Worm (Caenorhabditis elegans) whole organism, midembryonic: ENCODE results near the gene Y49A3A.3.

Experiments
- cog-1 ChIP-seq: sonication (generic microtip); optimal IDR thresholded peaks from 2 replicates; lab custom pipeline; 2016; ENCODE audit warnings: missing genetic modification characterization, missing compliant biosample characterization
- flt-1 ChIP-seq: fragments of 200-800 bp; sonication (Bioruptor generic); IDR thresholded peaks from 2 replicates; pipeline ENCODE4 v1.3.6; 2022; ENCODE audit warnings: missing genetic modification characterization, missing compliant biosample characterization
- klf-2 ChIP-seq: fragments of 200-800 bp; sonication (Bioruptor generic); conservative IDR thresholded peaks from 2 replicates; pipeline ENCODE4 v1.3.6; 2022; ENCODE audit warnings: missing genetic modification reagents, missing genetic modification characterization, missing compliant biosample characterization
- med-1 ChIP-seq: sonication (generic microtip); optimal IDR thresholded peaks from 2 replicates; lab custom pipeline; 2017; ENCODE audit warnings: missing genetic modification characterization, mild to moderate bottlenecking, missing compliant biosample characterization, antibody characterized with exemption, missing genetic modification reagents; ENCODE audit not compliant: insufficient read depth
- ztf-23 ChIP-seq: fragments of 200-800 bp; sonication (Bioruptor generic); IDR thresholded peaks from 2 replicates; pipeline ENCODE4 v1.3.6; 2022; ENCODE audit warnings: missing genetic modification reagents, missing genetic modification characterization, missing compliant biosample characterization

DNA sequence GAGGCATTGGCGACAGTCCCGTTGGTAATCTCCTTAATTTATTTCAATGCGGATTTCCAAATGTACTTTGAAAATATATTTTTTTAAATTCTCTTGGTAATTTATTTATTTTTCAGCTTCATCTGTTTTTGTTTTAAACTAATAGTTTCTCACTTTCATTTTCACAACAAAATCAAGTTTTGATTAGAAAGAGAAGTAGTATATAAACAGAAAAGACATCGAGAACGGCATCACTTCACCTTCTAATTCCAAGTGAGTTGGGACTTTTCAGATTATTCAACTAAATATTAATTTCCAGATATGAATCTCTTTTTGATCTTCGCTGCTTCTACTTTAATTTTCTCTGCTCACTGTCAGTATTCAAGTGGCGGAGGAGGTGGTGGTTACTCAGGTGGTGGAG, 34.0 kb upstream of the Y49A3A.3 start, which contains the start of gene F47B8.14:
- TF ChIP-seq cog-1 (tag; lab: Kevin White, UChicago) (no peak), klf-2 (GFP tag; lab: Robert Waterston, UW) (no peak), flt-1 (GFP tag; lab: Robert Waterston, UW) (no peak), med-1 (GFP tag; lab: Kevin White, UChicago) (no peak), ztf-23 (GFP tag; lab: Robert Waterston, UW) (no peak)
